Worm (Caenorhabditis elegans) whole organism, L3 larva: ENCODE data around the gene pqn-63.

ENCODE experiments used
- ZK546.5 ChIP-seq: sonication (generic microtip); optimal IDR thresholded peaks from 2 replicates; lab custom pipeline; 2017; ENCODE audit warnings: missing biosample characterization, missing genetic modification characterization
- ama-1 ChIP-seq: fragments of 150-350 bp; optimal IDR thresholded peaks from 2 replicates; lab custom pipeline; 2018
- ceh-16 ChIP-seq: sonication (generic microtip); optimal IDR thresholded peaks from 2 replicates; lab custom pipeline; 2017; ENCODE audit warnings: missing biosample characterization, missing genetic modification characterization
- ceh-28 ChIP-seq: fragments of 150-350 bp; optimal IDR thresholded peaks from 2 replicates; lab custom pipeline; 2014; ENCODE audit warnings: missing biosample characterization, missing genetic modification reagents, missing genetic modification characterization
- ceh-82 ChIP-seq: fragments of 150-350 bp; optimal IDR thresholded peaks from 2 replicates; lab custom pipeline; 2014; ENCODE audit warnings: missing biosample characterization, missing genetic modification characterization
- ceh-9 ChIP-seq: sonication (generic microtip); optimal IDR thresholded peaks from 2 replicates; lab custom pipeline; 2018; ENCODE audit warnings: missing biosample characterization, missing genetic modification characterization
- egl-5 ChIP-seq: fragments of 150-350 bp; optimal IDR thresholded peaks from 2 replicates; lab custom pipeline; 2017; ENCODE audit warnings: missing biosample characterization, missing genetic modification reagents, missing genetic modification characterization, inconsistent platforms
- elt-2 ChIP-seq: sonication (generic microtip); optimal IDR thresholded peaks from 2 replicates; lab custom pipeline; 2016; ENCODE audit warnings: missing genetic modification reagents, mild to moderate bottlenecking, missing genetic modification characterization, missing compliant biosample characterization
- elt-3 ChIP-seq, 3 experiments: fragments of 150-350 bp in 1 of 3; sonication (generic microtip) in 2 of 3; optimal IDR thresholded peaks; 2 replicates in 2 of 3; 4 replicates in 1 of 3; lab custom pipeline; 2014 to 2017; ENCODE audit warnings: missing biosample characterization in 3 of 3, missing genetic modification characterization in 3 of 3
- eor-1 ChIP-seq, 2 experiments: fragments of 150-350 bp; optimal IDR thresholded peaks; 2 replicates each; lab custom pipeline; 2014 to 2018; ENCODE audit warnings: missing biosample characterization in 2 of 2, missing genetic modification characterization in 2 of 2
- fkh-10 ChIP-seq: sonication (generic microtip); optimal IDR thresholded peaks from 2 replicates; lab custom pipeline; 2017; ENCODE audit warnings: missing biosample characterization, missing genetic modification reagents, missing genetic modification characterization
- fkh-2 ChIP-seq: fragments of 150-350 bp; optimal IDR thresholded peaks from 2 replicates; lab custom pipeline; 2014; ENCODE audit warnings: missing biosample characterization, missing genetic modification reagents, missing genetic modification characterization
- hmg-11 ChIP-seq: sonication (generic microtip); optimal IDR thresholded peaks from 2 replicates; lab custom pipeline; 2016; ENCODE audit warnings: missing genetic modification characterization, missing compliant biosample characterization
- jun-1 ChIP-seq: fragments of 150-350 bp; optimal IDR thresholded peaks from 2 replicates; lab custom pipeline; 2014; ENCODE audit warnings: missing biosample characterization, missing genetic modification reagents, missing genetic modification characterization
- lsy-12 ChIP-seq: sonication (generic microtip); optimal IDR thresholded peaks from 2 replicates; lab custom pipeline; 2016; ENCODE audit warnings: mild to moderate bottlenecking, missing genetic modification characterization, missing compliant biosample characterization
- nfya-1 ChIP-seq: sonication (generic microtip); optimal IDR thresholded peaks from 2 replicates; lab custom pipeline; 2017; ENCODE audit warnings: missing genetic modification characterization, mild to moderate bottlenecking, missing compliant biosample characterization, antibody characterized with exemption, moderate library complexity; ENCODE audit not compliant: insufficient read depth
- nhr-11 ChIP-seq: fragments of 150-350 bp; optimal IDR thresholded peaks from 2 replicates; lab custom pipeline; 2014; ENCODE audit warnings: missing biosample characterization, missing genetic modification characterization
- nhr-23 ChIP-seq: fragments of 150-350 bp; optimal IDR thresholded peaks from 2 replicates; lab custom pipeline; 2014; ENCODE audit warnings: missing biosample characterization, missing genetic modification reagents, missing genetic modification characterization
- nhr-25 ChIP-seq: sonication (generic microtip); optimal IDR thresholded peaks from 2 replicates; lab custom pipeline; 2017; ENCODE audit warnings: missing biosample characterization, missing genetic modification characterization
- nhr-28 ChIP-seq: fragments of 150-350 bp; optimal IDR thresholded peaks from 2 replicates; lab custom pipeline; 2014; ENCODE audit warnings: missing biosample characterization, missing genetic modification characterization
- nhr-43 ChIP-seq: sonication (generic microtip); optimal IDR thresholded peaks from 2 replicates; lab custom pipeline; 2016; ENCODE audit warnings: mild to moderate bottlenecking, missing genetic modification characterization, missing compliant biosample characterization; ENCODE audit not compliant: poor library complexity, severe bottlenecking
- nhr-67 ChIP-seq: fragments of 150-350 bp; optimal IDR thresholded peaks from 2 replicates; lab custom pipeline; 2014; ENCODE audit warnings: missing biosample characterization, missing genetic modification characterization
- nhr-76 ChIP-seq: fragments of 150-350 bp; sonication (generic microtip); optimal IDR thresholded peaks from 5 replicates; lab custom pipeline; 2014; ENCODE audit warnings: missing biosample characterization, missing genetic modification characterization
- nhr-77 ChIP-seq: fragments of 150-350 bp; optimal IDR thresholded peaks from 2 replicates; lab custom pipeline; 2014; ENCODE audit warnings: missing biosample characterization, missing genetic modification characterization
- pqm-1 ChIP-seq: fragments of 150-350 bp; optimal IDR thresholded peaks from 2 replicates; lab custom pipeline; 2017; ENCODE audit warnings: missing biosample characterization, missing genetic modification characterization, inconsistent platforms
- sea-2 ChIP-seq: fragments of 150-350 bp; sonication (generic microtip); optimal IDR thresholded peaks from 4 replicates; lab custom pipeline; 2014; ENCODE audit warnings: missing biosample characterization, missing genetic modification reagents, missing genetic modification characterization
- skn-1 ChIP-seq: fragments of 150-350 bp; optimal IDR thresholded peaks from 2 replicates; lab custom pipeline; 2014; ENCODE audit warnings: missing biosample characterization, missing genetic modification characterization
- snpc-4 ChIP-seq: fragments of 150-350 bp; optimal IDR thresholded peaks from 2 replicates; lab custom pipeline; 2014; ENCODE audit warnings: missing biosample characterization, missing genetic modification characterization
- tbx-2 ChIP-seq: sonication (generic microtip); optimal IDR thresholded peaks from 2 replicates; lab custom pipeline; 2016; ENCODE audit warnings: mild to moderate bottlenecking, missing genetic modification characterization, missing compliant biosample characterization
- unc-39 ChIP-seq: sonication (generic microtip); optimal IDR thresholded peaks from 4 replicates; lab custom pipeline; 2017; ENCODE audit warnings: missing biosample characterization, missing genetic modification characterization
- unc-62 ChIP-seq: fragments of 150-350 bp; sonication (generic microtip); optimal IDR thresholded peaks from 4 replicates; lab custom pipeline; 2014; ENCODE audit warnings: missing biosample characterization, missing genetic modification reagents, missing genetic modification characterization
- zag-1 ChIP-seq: fragments of 150-350 bp; optimal IDR thresholded peaks from 2 replicates; lab custom pipeline; 2014; ENCODE audit warnings: missing biosample characterization, missing genetic modification characterization
- ztf-11 ChIP-seq: fragments of 150-350 bp; optimal IDR thresholded peaks from 2 replicates; lab custom pipeline; 2014; ENCODE audit warnings: missing biosample characterization, missing genetic modification characterization
- ztf-4 ChIP-seq: fragments of 150-350 bp; optimal IDR thresholded peaks from 2 replicates; lab custom pipeline; 2014; ENCODE audit warnings: missing biosample characterization, missing genetic modification characterization

Gene pqn-63

ce11 chrV:9587619-9588018 lies 28.2 kb upstream of the pqn-63 start:
- TF ChIP-seq fkh-10 (GFP tag; lab: Kevin White, UChicago), result no peak
- no peak for TF ChIP-seq snpc-4 (tag; lab: Kevin White, UChicago)
- no peak for TF ChIP-seq ztf-4 (tag; lab: Kevin White, UChicago)
- TF ChIP-seq nhr-11 (tag; lab: Kevin White, UChicago), result no peak
- TF ChIP-seq skn-1 (tag; lab: Kevin White, UChicago), result no peak
- no peak for TF ChIP-seq tbx-2
- no peak for TF ChIP-seq ceh-16
- TF ChIP-seq nhr-25 (tag; lab: Kevin White, UChicago), result no peak
- no peak for TF ChIP-seq elt-3 (tag; optimal IDR thresholded peaks at IDR 0.05; lab: Kevin White, UChicago)
- no peak for TF ChIP-seq egl-5
- TF ChIP-seq ama-1, result no peak
- TF ChIP-seq nhr-67 (tag; lab: Kevin White, UChicago), result no peak
- no peak for TF ChIP-seq nhr-77
- no peak for TF ChIP-seq nhr-76
- no peak for TF ChIP-seq ceh-28 (tag; lab: Kevin White, UChicago)

ce11 chrV:9588574-9588973 lies 27.3 kb upstream of the pqn-63 start:
- no peak for TF ChIP-seq ceh-9 (tag; lab: Kevin White, UChicago)
- TF ChIP-seq ZK546.5 (tag; lab: Kevin White, UChicago), result no peak
- peak; percentile 54 for TF ChIP-seq nhr-23 (tag; lab: Kevin White, UChicago)
- TF ChIP-seq nfya-1 (tag; lab: Kevin White, UChicago), result no peak
- TF ChIP-seq zag-1 (tag; lab: Kevin White, UChicago), result no peak
- peak; percentile 13 for TF ChIP-seq nhr-43 (tag; lab: Kevin White, UChicago)
- TF ChIP-seq snpc-4 (tag; lab: Kevin White, UChicago), result no peak
- no peak for TF ChIP-seq ceh-82 (tag; lab: Kevin White, UChicago)
- no peak for TF ChIP-seq hmg-11 (tag; lab: Kevin White, UChicago)
- no peak for TF ChIP-seq ama-1
- TF ChIP-seq tbx-2, result no peak
- no peak for TF ChIP-seq unc-39 (tag; lab: Kevin White, UChicago)
- TF ChIP-seq, all 47 proteins: peak for 2

DNA sequence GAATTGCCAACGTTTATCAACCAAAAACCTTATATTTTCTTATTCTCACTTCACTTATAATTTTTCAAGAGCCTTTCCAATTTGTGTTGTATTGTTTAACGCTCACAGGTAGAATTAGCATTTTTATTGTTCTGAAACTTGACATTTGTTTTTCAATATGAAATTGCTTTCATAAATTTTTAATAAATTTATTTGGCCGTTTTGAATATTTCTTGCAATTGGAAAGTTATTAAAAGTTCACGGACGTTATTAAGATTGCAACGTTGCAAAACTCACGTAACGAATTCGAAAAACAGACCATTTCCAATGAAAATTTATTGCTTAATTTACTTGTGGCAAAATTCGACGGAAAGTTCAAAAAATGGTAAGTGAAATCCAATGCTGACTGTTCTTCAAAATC lies 25.5 kb upstream of the pqn-63 start, which contains the start of gene K09G1.2:
TSS of gene K09G1.2 (plus strand) at position 301 of the 400 bp plus-strand sequence.
- TF ChIP-seq zag-1 (tag; lab: Kevin White, UChicago) (no peak), nhr-23 (tag; lab: Kevin White, UChicago) (no peak), sea-2 (GFP tag; lab: Kevin White, UChicago) (no peak), ztf-11 (tag; lab: Kevin White, UChicago) (no peak), nhr-25 (tag; lab: Kevin White, UChicago) (no peak), eor-1 (tag; optimal IDR thresholded peaks at IDR 0.05; lab: Kevin White, UChicago) (no peak), fkh-10 (GFP tag; lab: Kevin White, UChicago) (no peak), hmg-11 (tag; lab: Kevin White, UChicago) (no peak), ceh-82 (tag; lab: Kevin White, UChicago) (no peak), fkh-2 (tag; lab: Kevin White, UChicago) (no peak), nhr-28 (no peak), nhr-43 (tag; lab: Kevin White, UChicago) (no peak), jun-1 (tag; lab: Kevin White, UChicago) (no peak), skn-1 (tag; lab: Kevin White, UChicago) (no peak), unc-62 (GFP tag; lab: Kevin White, UChicago) (no peak), lsy-12 (tag; lab: Kevin White, UChicago) (no peak), ceh-28 (tag; lab: Kevin White, UChicago) (no peak), ztf-4 (tag; lab: Kevin White, UChicago) (no peak), pqm-1 (tag; lab: Kevin White, UChicago) (no peak)

- TF ChIP-seq nhr-76 (no peak), ceh-82 (tag; lab: Kevin White, UChicago) (no peak), sea-2 (GFP tag; lab: Kevin White, UChicago) (no peak), ceh-16 (no peak), nfya-1 (tag; lab: Kevin White, UChicago) (no peak), ceh-9 (tag; lab: Kevin White, UChicago) (no peak), elt-2 (tag; lab: Kevin White, UChicago) (no peak)
These were observed 7.6 kb upstream of the pqn-63 start, which contains the start of gene dop-2 for ce11 chrV:9608256-9608655. Gene dop-2, plus strand, starts transcription at chrV:9608556.
